4 worm cellular contexts compared by ENCODE assay signal in genomic region chrX:11031047-11031695, ce11.
TF ChIP-seq lines count a peak whose summit lies in the region.

No protein-coding gene starts in this region.

TF ChIP-seq in whole organism, L2 larva, 48 proteins besides CTCF, POLR2A, EP300 and RAD21 (continued from another document):
- TF ChIP-seq nhr-12 (tag; optimal IDR thresholded peaks at IDR 0.05; lab: Kevin White, UChicago) (no peak), ZK546.5 (tag; optimal IDR thresholded peaks at IDR 0.05; lab: Kevin White, UChicago) (peak; percentile 37), nhr-129 (tag; optimal IDR thresholded peaks at IDR 0.05; lab: Kevin White, UChicago) (peak; percentile 92), sma-3 (GFP tag; optimal IDR thresholded peaks at IDR 0.05; lab: Kevin White, UChicago) (peak; percentile 93), crh-2 (tag; optimal IDR thresholded peaks at IDR 0.05; lab: Kevin White, UChicago) (peak; percentile 80), nhr-10 (tag; optimal IDR thresholded peaks at IDR 0.05; lab: Kevin White, UChicago) (no peak), nhr-237 (tag; optimal IDR thresholded peaks at IDR 0.05; lab: Kevin White, UChicago) (peak; percentile 22), ztf-4 (tag; optimal IDR thresholded peaks at IDR 0.05; lab: Kevin White, UChicago) (peak; percentile 73), gmeb-1 (tag; optimal IDR thresholded peaks at IDR 0.05; lab: Kevin White, UChicago) (peak; percentile 66), lin-13 (GFP tag; optimal IDR thresholded peaks at IDR 0.05; lab: Kevin White, UChicago) (peak; percentile 78), nhr-77 (tag; optimal IDR thresholded peaks at IDR 0.05; lab: Kevin White, UChicago) (peak; percentile 13), mbf-1 (tag; optimal IDR thresholded peaks at IDR 0.05; lab: Kevin White, UChicago) (no peak), ztf-11 (tag; optimal IDR thresholded peaks at IDR 0.05; lab: Kevin White, UChicago) (no peak), peb-1 (tag; optimal IDR thresholded peaks at IDR 0.05; lab: Kevin White, UChicago) (peak; percentile 37), F13H6.1 (tag; optimal IDR thresholded peaks at IDR 0.05; lab: Kevin White, UChicago) (peak; percentile 99), nhr-6 (tag; optimal IDR thresholded peaks at IDR 0.05; lab: Kevin White, UChicago) (peak; percentile 82), lin-11 (tag; optimal IDR thresholded peaks at IDR 0.05; lab: Kevin White, UChicago) (peak; percentile 31), zag-1 (tag; optimal IDR thresholded peaks at IDR 0.05; lab: Kevin White, UChicago) (peak; percentile 92), nhr-21 (tag; optimal IDR thresholded peaks at IDR 0.05; lab: Kevin White, UChicago) (peak; percentile 90), mdl-1 (tag; optimal IDR thresholded peaks at IDR 0.05; lab: Kevin White, UChicago) (peak; percentile 86 to 92), egl-27 (tag; optimal IDR thresholded peaks at IDR 0.05; lab: Kevin White, UChicago) (peak; percentile 92), dmd-4 (tag; optimal IDR thresholded peaks at IDR 0.05; lab: Kevin White, UChicago) (no peak)

TF ChIP-seq in whole organism, L4 larva, 104 proteins besides CTCF, POLR2A, EP300 and RAD21 (continued from another document and continues in another):
- TF ChIP-seq lin-1 (GFP tag; IDR thresholded peaks at IDR 0.05; lab: Robert Waterston, UW) (no peak), nhr-237 (tag; optimal IDR thresholded peaks at IDR 0.05; lab: Kevin White, UChicago) (peak; percentile 40), aly-2 (tag; optimal IDR thresholded peaks at IDR 0.05; lab: Kevin White, UChicago) (no peak), unc-39 (tag; optimal IDR thresholded peaks at IDR 0.05; lab: Kevin White, UChicago) (no peak), lir-3 (tag; optimal IDR thresholded peaks at IDR 0.05; lab: Kevin White, UChicago) (peak; percentile 20), hmg-1.1 (GFP tag; IDR thresholded peaks at IDR 0.05; lab: Robert Waterston, UW) (peak; percentile 87), Y75B8A.6 (GFP tag; IDR thresholded peaks at IDR 0.05; lab: Robert Waterston, UW) (no peak), ces-1 (GFP tag; optimal IDR thresholded peaks at IDR 0.05; lab: Kevin White, UChicago) (no peak), egl-43 (GFP tag; IDR thresholded peaks at IDR 0.05; lab: Robert Waterston, UW) (peak; percentile 92), daf-12 (tag; optimal IDR thresholded peaks at IDR 0.05; lab: Kevin White, UChicago) (no peak), zip-2 (tag; optimal IDR thresholded peaks at IDR 0.05; lab: Kevin White, UChicago) (no peak), zag-1 (tag; optimal IDR thresholded peaks at IDR 0.05; lab: Kevin White, UChicago) (peak; percentile 71), pha-4 (GFP tag; IDR thresholded peaks at IDR 0.05; lab: Robert Waterston, UW) (peak; percentile 79), pha-4 (tag; optimal IDR thresholded peaks at IDR 0.05; lab: Kevin White, UChicago) (peak; percentile 73), nhr-6 (tag; optimal IDR thresholded peaks at IDR 0.05; lab: Kevin White, UChicago) (peak; percentile 77), unc-62 (GFP tag; optimal IDR thresholded peaks at IDR 0.05 in 1 of 2; lab: Kevin White, UChicago) (peak in 1 of 2 experiments; percentile 100), unc-62 (tag; optimal IDR thresholded peaks at IDR 0.05; lab: Kevin White, UChicago) (peak; percentile 77), mes-2 (tag; optimal IDR thresholded peaks at IDR 0.05; lab: Kevin White, UChicago; ENCODE audit: poor library complexity, severe bottlenecking) (peak; percentile 85), F37D6.2 (tag; optimal IDR thresholded peaks at IDR 0.05; lab: Kevin White, UChicago) (peak; percentile 83), snpc-4 (tag; optimal IDR thresholded peaks at IDR 0.05; lab: Kevin White, UChicago) (no peak), ceh-20 (GFP tag; IDR thresholded peaks at IDR 0.05; lab: Robert Waterston, UW) (peak; percentile 74; the same call in 1 of the 2 replicates), lin-39 (tag; optimal IDR thresholded peaks at IDR 0.05; lab: Kevin White, UChicago) (no peak), saeg-2 (GFP tag; IDR thresholded peaks at IDR 0.05; lab: Robert Waterston, UW) (0 out of 2 replicates have a peak, but pooled peaks have one; percentile 55), ceh-62 (tag; optimal IDR thresholded peaks at IDR 0.05; lab: Kevin White, UChicago) (no peak), madf-5 (GFP tag; IDR thresholded peaks at IDR 0.05; lab: Robert Waterston, UW) (0 out of 4 replicates have a peak, but pooled peaks of 1 of the 2 experiments have one; percentile 24), spr-1 (tag; optimal IDR thresholded peaks at IDR 0.05; lab: Kevin White, UChicago) (peak; percentile 76), lin-13 (GFP tag; optimal IDR thresholded peaks at IDR 0.05; lab: Kevin White, UChicago) (peak; percentile 70), set-16 (GFP tag; IDR thresholded peaks at IDR 0.05; lab: Robert Waterston, UW) (peak; percentile 94), spr-3 (GFP tag; optimal IDR thresholded peaks at IDR 0.05; lab: Kevin White, UChicago) (peak; percentile 45), nhr-111 (GFP tag; optimal IDR thresholded peaks at IDR 0.05; lab: Kevin White, UChicago) (no peak), dmd-8 (GFP tag; IDR thresholded peaks at IDR 0.05; lab: Robert Waterston, UW) (no peak), lsy-2 (tag; optimal IDR thresholded peaks at IDR 0.05; lab: Kevin White, UChicago) (peak; percentile 52 to 87), fos-1 (tag; optimal IDR thresholded peaks at IDR 0.05; lab: Kevin White, UChicago) (no peak), mxl-2 (GFP tag; conservative IDR thresholded peaks at IDR 0.05; lab: Robert Waterston, UW) (no peak), fkh-10 (GFP tag; optimal IDR thresholded peaks at IDR 0.05; lab: Kevin White, UChicago) (peak; percentile 51), ceh-82 (tag; optimal IDR thresholded peaks at IDR 0.05; lab: Kevin White, UChicago) (no peak), snpc-1.2 (GFP tag; IDR thresholded peaks at IDR 0.05; lab: Robert Waterston, UW) (no peak)

TF ChIP-seq in whole organism, late embryonic, 69 proteins besides CTCF, POLR2A, EP300 and RAD21 (continued from another document):
- TF ChIP-seq unc-3 (GFP tag; conservative IDR thresholded peaks at IDR 0.05; lab: Robert Waterston, UW): 0 out of 2 replicates have a peak, but pooled peaks have one; percentile 14
- TF ChIP-seq unc-3 (tag; optimal IDR thresholded peaks at IDR 0.05; lab: Kevin White, UChicago): no peak
- peak; percentile 83 for TF ChIP-seq sdc-2 (tag; optimal IDR thresholded peaks at IDR 0.05; lab: Kevin White, UChicago)
- TF ChIP-seq dmd-4 (tag; optimal IDR thresholded peaks at IDR 0.05; lab: Kevin White, UChicago; ENCODE audit: borderline replicate concordance): no peak
- peak; percentile 96 for TF ChIP-seq tbx-2 (tag; optimal IDR thresholded peaks at IDR 0.05; lab: Kevin White, UChicago)
- TF ChIP-seq unc-55 (GFP tag; optimal IDR thresholded peaks at IDR 0.05; lab: Kevin White, UChicago): peak; percentile 85
- TF ChIP-seq ceh-22 (tag; optimal IDR thresholded peaks at IDR 0.05; lab: Kevin White, UChicago): peak; percentile 18
- peak; percentile 50 for TF ChIP-seq ceh-48 (tag; optimal IDR thresholded peaks at IDR 0.05; lab: Kevin White, UChicago)
- peak; percentile 77 for TF ChIP-seq hlh-6 (tag; optimal IDR thresholded peaks at IDR 0.05; lab: Kevin White, UChicago)
- peak; percentile 72 for TF ChIP-seq hlh-30 (tag; optimal IDR thresholded peaks at IDR 0.05; lab: Kevin White, UChicago; ENCODE audit: insufficient read depth)
- peak; percentile 89 for TF ChIP-seq ref-2 (tag; optimal IDR thresholded peaks at IDR 0.05; lab: Kevin White, UChicago)
- no peak for TF ChIP-seq elt-4 (tag; optimal IDR thresholded peaks at IDR 0.05; lab: Kevin White, UChicago)
- peak; percentile 16 for TF ChIP-seq K09A11.1 (tag; optimal IDR thresholded peaks at IDR 0.05; lab: Kevin White, UChicago; ENCODE audit: insufficient read depth)
- TF ChIP-seq ceh-9 (tag; optimal IDR thresholded peaks at IDR 0.05; lab: Kevin White, UChicago): no peak
- no peak for TF ChIP-seq nhr-11 (tag; optimal IDR thresholded peaks at IDR 0.05; lab: Kevin White, UChicago)
- TF ChIP-seq gmeb-2 (tag; optimal IDR thresholded peaks at IDR 0.05; lab: Kevin White, UChicago): no peak
- peak; percentile 97 for TF ChIP-seq ceh-31 (tag; optimal IDR thresholded peaks at IDR 0.05; lab: Kevin White, UChicago)
- TF ChIP-seq lim-6 (tag; optimal IDR thresholded peaks at IDR 0.05; lab: Kevin White, UChicago): peak; percentile 45
- TF ChIP-seq ttx-3 (tag; optimal IDR thresholded peaks at IDR 0.05; lab: Kevin White, UChicago): no peak
- peak; percentile 40 for TF ChIP-seq elt-2 (tag; optimal IDR thresholded peaks at IDR 0.05; lab: Kevin White, UChicago)
- TF ChIP-seq ceh-18 (tag; optimal IDR thresholded peaks at IDR 0.05; lab: Kevin White, UChicago): peak; percentile 86
- TF ChIP-seq npax-4 (tag; optimal IDR thresholded peaks at IDR 0.05; lab: Kevin White, UChicago): no peak
- TF ChIP-seq pqm-1 (tag; optimal IDR thresholded peaks at IDR 0.05; lab: Kevin White, UChicago): no peak
- TF ChIP-seq fkh-6 (tag; optimal IDR thresholded peaks at IDR 0.05; lab: Kevin White, UChicago): no peak
- no peak for TF ChIP-seq pha-4 (tag; optimal IDR thresholded peaks at IDR 0.05; lab: Kevin White, UChicago)
- peak; percentile 94 for TF ChIP-seq rnt-1 (tag; optimal IDR thresholded peaks at IDR 0.05; lab: Kevin White, UChicago)
- peak; percentile 3 for TF ChIP-seq mec-3 (tag; optimal IDR thresholded peaks at IDR 0.05; lab: Kevin White, UChicago; ENCODE audit: borderline replicate concordance)
- TF ChIP-seq ceh-34 (tag; optimal IDR thresholded peaks at IDR 0.05; lab: Kevin White, UChicago): peak; percentile 90
- peak; percentile 52 for TF ChIP-seq dve-1 (tag; optimal IDR thresholded peaks at IDR 0.05; lab: Kevin White, UChicago)
- TF ChIP-seq pag-3 (tag; optimal IDR thresholded peaks at IDR 0.05; lab: Kevin White, UChicago; ENCODE audit: borderline replicate concordance): peak; percentile 58
- TF ChIP-seq sox-4 (tag; optimal IDR thresholded peaks at IDR 0.05; lab: Kevin White, UChicago): no peak
- TF ChIP-seq sox-2 (GFP tag; IDR thresholded peaks at IDR 0.05; lab: Robert Waterston, UW): no peak
- peak; percentile 71 for TF ChIP-seq eyg-1 (tag; optimal IDR thresholded peaks at IDR 0.05; lab: Kevin White, UChicago)
- peak; percentile 90 for TF ChIP-seq pros-1 (tag; optimal IDR thresholded peaks at IDR 0.05; lab: Kevin White, UChicago)
- TF ChIP-seq ahr-1 (tag; optimal IDR thresholded peaks at IDR 0.05; lab: Kevin White, UChicago): peak; percentile 9
- no peak for TF ChIP-seq Y22D7AL.16 (tag; optimal IDR thresholded peaks at IDR 0.05; lab: Kevin White, UChicago)

TF ChIP-seq in whole organism, mixed stage, embryonic, 35 proteins besides CTCF, POLR2A, EP300 and RAD21 (continued from another document):
- no peak for TF ChIP-seq tbx-8 (GFP tag; optimal IDR thresholded peaks at IDR 0.05; lab: Kevin White, UChicago)
- TF ChIP-seq ham-2 (GFP tag; optimal IDR thresholded peaks at IDR 0.05; lab: Kevin White, UChicago): peak; percentile 99
- peak; percentile 86 for TF ChIP-seq ces-1 (GFP tag; optimal IDR thresholded peaks at IDR 0.05; lab: Kevin White, UChicago)
- no peak for TF ChIP-seq sem-2 (GFP tag; optimal IDR thresholded peaks at IDR 0.05; lab: Kevin White, UChicago)
